Worm (Caenorhabditis elegans): ENCODE data around the gene srlf-9.

srlf-9 gene

ce11 chrIII:13402934-13403333 is 1.4 kb upstream of the srlf-9 start, which contains the start of gene mig-18:
TSS of gene mig-18 (plus strand) at chrIII:13403234.
- no peak for TF ChIP-seq mep-1 (tag; optimal IDR thresholded peaks at IDR 0.05)
- TF ChIP-seq lin-13 (tag; optimal IDR thresholded peaks at IDR 0.05): no peak
- TF ChIP-seq drap-1 (GFP tag; optimal IDR thresholded peaks at IDR 0.05): no peak
- no peak for TF ChIP-seq tbx-8 (GFP tag; optimal IDR thresholded peaks at IDR 0.05)

DNA sequence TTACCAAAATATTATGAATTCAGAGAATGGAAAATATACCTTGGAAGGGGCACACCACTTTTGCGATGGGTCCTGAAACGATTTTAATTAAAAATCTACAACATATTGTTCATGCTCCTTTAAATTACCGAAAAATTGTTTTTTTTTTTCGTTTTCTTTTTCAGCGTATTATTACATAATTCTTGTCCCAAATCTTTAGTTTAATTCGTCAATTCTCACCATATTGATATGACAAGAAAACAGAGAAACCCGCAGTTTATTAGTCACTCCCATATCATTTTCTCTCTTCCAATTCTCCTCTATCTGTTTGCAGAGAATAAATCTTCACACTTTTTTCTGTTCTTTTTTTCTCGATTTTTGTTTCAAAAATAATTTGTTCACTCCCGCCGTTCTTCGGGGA is 6.3 kb downstream of the srlf-9 start, which contains the start of gene F11F1.1:
Gene F11F1.1 (plus strand): TSS at position 301 of the 400 bp plus-strand sequence.
- TF ChIP-seq ces-1 (GFP tag; optimal IDR thresholded peaks at IDR 0.05) (no peak), hlh-1 (tag; optimal IDR thresholded peaks at IDR 0.05) (no peak), nhr-76 (tag; optimal IDR thresholded peaks at IDR 0.05) (no peak), nhr-12 (tag; optimal IDR thresholded peaks at IDR 0.05) (no peak), lin-32 (GFP tag; optimal IDR thresholded peaks at IDR 0.05) (no peak), elt-3 (tag; optimal IDR thresholded peaks at IDR 0.05) (no peak), unc-62 (GFP tag; optimal IDR thresholded peaks at IDR 0.05) (no peak), mep-1 (tag; optimal IDR thresholded peaks at IDR 0.05) (no peak), ztf-11 (tag; optimal IDR thresholded peaks at IDR 0.05) (no peak), elt-1 (tag; optimal IDR thresholded peaks at IDR 0.05; ENCODE audit: borderline replicate concordance, insufficient read depth) (no peak), ceh-43 (GFP tag; optimal IDR thresholded peaks at IDR 0.05) (no peak), pha-4 (tag; optimal IDR thresholded peaks at IDR 0.05) (no peak)

DNA sequence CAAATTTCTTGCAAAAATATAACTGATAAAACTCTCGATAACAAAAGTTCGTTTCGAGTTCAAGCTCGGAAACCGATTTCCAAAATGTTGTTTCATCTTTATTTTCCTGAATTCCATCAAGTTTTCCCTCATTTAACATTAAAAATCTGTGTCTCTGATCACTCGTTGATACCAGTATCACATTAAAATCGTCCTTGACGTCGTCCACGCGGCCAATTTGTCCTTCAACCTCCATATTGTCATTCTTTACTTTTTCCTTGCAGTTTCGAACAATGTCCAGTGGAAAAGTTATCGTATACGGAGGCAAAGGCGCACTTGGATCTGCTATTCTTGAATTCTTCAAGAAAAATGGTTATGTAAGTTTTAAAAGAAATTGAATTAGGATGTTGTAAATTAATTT is 7.9 kb downstream of the srlf-9 start, which contains the start of gene qdpr-1:
Gene qdpr-1 (plus strand): TSS at position 264 of the 400 bp plus-strand sequence.
- TF ChIP-seq pha-4 (tag; optimal IDR thresholded peaks at IDR 0.05): no peak
- TF ChIP-seq zip-8 (tag; optimal IDR thresholded peaks at IDR 0.05): no peak
- TF ChIP-seq nhr-28 (tag; optimal IDR thresholded peaks at IDR 0.05): no peak

- TF ChIP-seq ham-2 (GFP tag; optimal IDR thresholded peaks at IDR 0.05): no peak
- peak; percentile 13 for TF ChIP-seq ces-1 (GFP tag; optimal IDR thresholded peaks at IDR 0.05)
- TF ChIP-seq mab-5 (tag; optimal IDR thresholded peaks at IDR 0.05): no peak
- TF ChIP-seq nhr-28 (tag; optimal IDR thresholded peaks at IDR 0.05): no peak
These were observed 8.3 kb downstream of the srlf-9 start, which contains the start of gene dnj-17 for ce11 chrIII:13393239-13393638. TSS of gene dnj-17 (minus strand) at chrIII:13393339.

DNA sequence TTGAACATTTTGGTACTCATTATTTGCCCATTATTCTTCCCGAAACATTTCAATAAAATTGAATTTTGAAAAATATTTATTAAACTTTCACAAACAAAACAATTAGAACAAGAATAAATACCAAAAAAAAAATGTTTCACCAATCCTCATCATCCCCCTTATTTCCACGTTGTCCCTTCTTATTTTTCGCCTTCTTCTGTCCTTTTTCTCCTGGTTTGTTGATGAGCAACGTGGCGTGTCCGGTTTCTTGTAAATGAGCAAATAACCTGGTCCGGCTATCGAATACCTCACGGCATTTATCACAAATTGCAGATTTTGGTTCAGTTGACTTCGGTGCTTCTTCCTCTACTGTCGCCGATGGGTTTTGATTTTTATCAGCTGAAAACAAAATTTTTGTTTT is 10.8 kb downstream of the srlf-9 start:
- no peak for TF ChIP-seq elt-3 (tag; optimal IDR thresholded peaks at IDR 0.05)

ce11 chrIII:13389078-13389477 is 12.5 kb downstream of the srlf-9 start, which contains the start of gene T03F6.3:
TSS of gene T03F6.3 (plus strand) at chrIII:13389395.
- TF ChIP-seq lin-13 (tag; optimal IDR thresholded peaks at IDR 0.05): no peak
- no peak for TF ChIP-seq nhr-28 (tag; optimal IDR thresholded peaks at IDR 0.05)

- TF ChIP-seq unc-120 (tag; optimal IDR thresholded peaks at IDR 0.05; ENCODE audit: poor library complexity, severe bottlenecking) (no peak), unc-39 (tag; optimal IDR thresholded peaks at IDR 0.05) (no peak), mab-5 (tag; optimal IDR thresholded peaks at IDR 0.05) (no peak), ceh-83 (GFP tag; optimal IDR thresholded peaks at IDR 0.05) (no peak), sem-2 (GFP tag; optimal IDR thresholded peaks at IDR 0.05) (no peak), sptf-1 (tag; optimal IDR thresholded peaks at IDR 0.05) (no peak), ham-2 (GFP tag; optimal IDR thresholded peaks at IDR 0.05) (no peak), tbx-8 (GFP tag; optimal IDR thresholded peaks at IDR 0.05) (no peak), hlh-1 (tag; optimal IDR thresholded peaks at IDR 0.05) (no peak), lin-32 (GFP tag; optimal IDR thresholded peaks at IDR 0.05) (no peak), cnd-1 (tag; optimal IDR thresholded peaks at IDR 0.05) (no peak), M03D4.4 (tag; optimal IDR thresholded peaks at IDR 0.05) (no peak), zip-8 (tag; optimal IDR thresholded peaks at IDR 0.05) (no peak), ztf-11 (tag; optimal IDR thresholded peaks at IDR 0.05) (no peak)
These were observed 13.0 kb downstream of the srlf-9 start for ce11 chrIII:13388621-13389020.

- TF ChIP-seq unc-39 (tag; optimal IDR thresholded peaks at IDR 0.05): no peak
- no peak for TF ChIP-seq bed-3 (GFP tag; optimal IDR thresholded peaks at IDR 0.05)
- no peak for TF ChIP-seq sptf-1 (tag; optimal IDR thresholded peaks at IDR 0.05)
- TF ChIP-seq ceh-39 (tag; optimal IDR thresholded peaks at IDR 0.05): no peak
- no peak for TF ChIP-seq mls-2 (tag; optimal IDR thresholded peaks at IDR 0.05)
- TF ChIP-seq lsy-2 (tag; optimal IDR thresholded peaks at IDR 0.05): no peak
- no peak for TF ChIP-seq lin-13 (tag; optimal IDR thresholded peaks at IDR 0.05)
- TF ChIP-seq mab-5 (tag; optimal IDR thresholded peaks at IDR 0.05): no peak
- no peak for TF ChIP-seq ztf-11 (tag; optimal IDR thresholded peaks at IDR 0.05)
- TF ChIP-seq blmp-1 (tag; optimal IDR thresholded peaks at IDR 0.05): no peak
- TF ChIP-seq tbx-8 (GFP tag; optimal IDR thresholded peaks at IDR 0.05): no peak
- TF ChIP-seq nhr-237 (tag; optimal IDR thresholded peaks at IDR 0.05): no peak
- no peak for TF ChIP-seq flh-1 (GFP tag; optimal IDR thresholded peaks at IDR 0.05)
- no peak for TF ChIP-seq drap-1 (GFP tag; optimal IDR thresholded peaks at IDR 0.05)
- TF ChIP-seq unc-120 (tag; optimal IDR thresholded peaks at IDR 0.05; ENCODE audit: poor library complexity, severe bottlenecking): no peak
- no peak for TF ChIP-seq ceh-83 (GFP tag; optimal IDR thresholded peaks at IDR 0.05)
- TF ChIP-seq cnd-1 (tag; optimal IDR thresholded peaks at IDR 0.05): no peak
- no peak for TF ChIP-seq snpc-4 (tag; optimal IDR thresholded peaks at IDR 0.05)
- no peak for TF ChIP-seq ham-2 (GFP tag; optimal IDR thresholded peaks at IDR 0.05)
- no peak for TF ChIP-seq lin-32 (GFP tag; optimal IDR thresholded peaks at IDR 0.05)
These were observed 15.7 kb downstream of the srlf-9 start, which contains the start of gene T03F6.4 for ce11 chrIII:13385850-13386249. TSS of gene T03F6.4 (plus strand) at chrIII:13386150.
